Worm (Caenorhabditis elegans) whole organism, L1 larva: ENCODE data around the gene dyci-1.

Experiments
- C04F5.9 ChIP-seq: sonication (generic microtip); optimal IDR thresholded peaks from 2 replicates; lab custom pipeline; 2016; ENCODE audit warnings: missing genetic modification characterization, missing compliant biosample characterization
- C16A3.4 ChIP-seq: fragments of 150-350 bp; optimal IDR thresholded peaks from 2 replicates; lab custom pipeline; 2014; ENCODE audit warnings: missing biosample characterization, missing genetic modification characterization
- F16B12.6 ChIP-seq: fragments of 150-350 bp; optimal IDR thresholded peaks from 2 replicates; lab custom pipeline; 2014; ENCODE audit warnings: missing biosample characterization, missing genetic modification characterization
- ceh-63 ChIP-seq: fragments of 200-800 bp; sonication (Bioruptor generic); optimal IDR thresholded peaks from 2 replicates; lab custom pipeline; 2018; ENCODE audit warnings: mild to moderate bottlenecking, missing genetic modification characterization, missing compliant biosample characterization
- ceh-8 ChIP-seq: fragments of 200-800 bp; sonication (Bioruptor generic); optimal IDR thresholded peaks from 2 replicates; lab custom pipeline; 2018; ENCODE audit warnings: mild to moderate bottlenecking, missing genetic modification characterization, moderate library complexity, missing compliant biosample characterization
- ceh-90 ChIP-seq: sonication (generic microtip); optimal IDR thresholded peaks from 2 replicates; lab custom pipeline; 2016; ENCODE audit warnings: missing genetic modification characterization, missing compliant biosample characterization
- dsc-1 ChIP-seq: sonication (generic microtip); optimal IDR thresholded peaks from 2 replicates; lab custom pipeline; 2016; ENCODE audit warnings: mild to moderate bottlenecking, missing genetic modification characterization, missing compliant biosample characterization
- efl-1 ChIP-seq, 4 experiments: fragments of 150-350 bp; optimal IDR thresholded peaks in 3 of 4; peaks in 1 of 4; 1 replicate in 1 of 4; 2 replicates in 3 of 4; lab custom pipeline; 2014; ENCODE audit warnings: missing biosample characterization in 2 of 4, missing genetic modification characterization in 2 of 4, missing genetic modification reagents in 2 of 4
- efl-3 ChIP-seq: fragments of 200-800 bp; sonication (Bioruptor generic); optimal IDR thresholded peaks from 2 replicates; lab custom pipeline; 2018; ENCODE audit warnings: mild to moderate bottlenecking, missing genetic modification characterization, missing compliant biosample characterization
- egl-13 ChIP-seq: sonication (generic microtip); optimal IDR thresholded peaks from 2 replicates; lab custom pipeline; 2016; ENCODE audit warnings: missing genotype, missing genetic modification reagents, missing genetic modification characterization, missing compliant biosample characterization
- elt-2 ChIP-seq: sonication (generic microtip); optimal IDR thresholded peaks from 2 replicates; lab custom pipeline; 2016; ENCODE audit warnings: missing genetic modification characterization, mild to moderate bottlenecking, inconsistent platforms, missing compliant biosample characterization, missing genetic modification reagents
- elt-3 ChIP-seq, 6 experiments: fragments of 150-350 bp in 1 of 6; sonication (generic microtip); optimal IDR thresholded peaks; 2 replicates each; lab custom pipeline; 2017 to 2018; ENCODE audit warnings: missing biosample characterization in 6 of 6, missing genetic modification characterization in 6 of 6, inconsistent platforms in 1 of 6
- fkh-8 ChIP-seq: sonication (generic microtip); optimal IDR thresholded peaks from 2 replicates; lab custom pipeline; 2016; ENCODE audit warnings: mild to moderate bottlenecking, missing genetic modification characterization, missing compliant biosample characterization
- hlh-17 ChIP-seq: fragments of 200-800 bp; sonication (Bioruptor generic); optimal IDR thresholded peaks from 2 replicates; lab custom pipeline; 2018; ENCODE audit warnings: missing genetic modification characterization, mild to moderate bottlenecking, missing compliant biosample characterization, moderate library complexity, borderline replicate concordance
- lin-14 ChIP-seq: fragments of 200-800 bp; sonication (Bioruptor generic); optimal IDR thresholded peaks from 2 replicates; lab custom pipeline; 2018; ENCODE audit warnings: mild to moderate bottlenecking, missing genetic modification characterization, moderate library complexity, missing compliant biosample characterization
- lin-35 ChIP-seq, 2 experiments: fragments of 150-350 bp; optimal IDR thresholded peaks; 2 replicates each; lab custom pipeline; 2014; ENCODE audit warnings: missing biosample characterization in 2 of 2, missing genetic modification characterization in 2 of 2, missing genetic modification reagents in 2 of 2
- lin-39 ChIP-seq: fragments of 150-350 bp; optimal IDR thresholded peaks from 2 replicates; lab custom pipeline; 2014; ENCODE audit warnings: missing biosample characterization, missing genetic modification reagents, missing genetic modification characterization
- mdl-1 ChIP-seq, 2 experiments: fragments of 150-350 bp; optimal IDR thresholded peaks; 2 replicates each; lab custom pipeline; 2014 to 2017; ENCODE audit warnings: missing biosample characterization in 2 of 2, missing genetic modification characterization in 2 of 2, inconsistent platforms in 1 of 2
- mef-2 ChIP-seq: fragments of 150-350 bp; optimal IDR thresholded peaks from 2 replicates; lab custom pipeline; 2014; ENCODE audit warnings: missing biosample characterization, missing genetic modification characterization
- nhr-12 ChIP-seq: sonication (generic microtip); optimal IDR thresholded peaks from 2 replicates; lab custom pipeline; 2017; ENCODE audit warnings: missing biosample characterization, missing genetic modification characterization
- nhr-19 ChIP-seq: fragments of 200-800 bp; sonication (Bioruptor generic); conservative IDR thresholded peaks from 2 replicates; pipeline ENCODE4 v1.3.6; 2022; ENCODE audit warnings: missing genetic modification characterization, missing compliant biosample characterization
- nhr-20 ChIP-seq: sonication (generic microtip); optimal IDR thresholded peaks from 2 replicates; lab custom pipeline; 2016; ENCODE audit warnings: mild to moderate bottlenecking, missing genetic modification characterization, missing compliant biosample characterization
- nhr-71 ChIP-seq: sonication (generic microtip); optimal IDR thresholded peaks from 2 replicates; lab custom pipeline; 2016; ENCODE audit warnings: mild to moderate bottlenecking, missing genetic modification characterization, moderate library complexity, missing compliant biosample characterization
- nhr-76 ChIP-seq: sonication (generic microtip); optimal IDR thresholded peaks from 2 replicates; lab custom pipeline; 2017; ENCODE audit warnings: missing biosample characterization, missing genetic modification characterization
- nhr-77 ChIP-seq: fragments of 150-350 bp; optimal IDR thresholded peaks from 2 replicates; lab custom pipeline; 2014; ENCODE audit warnings: missing biosample characterization, missing genetic modification characterization
- nhr-90 ChIP-seq: sonication (generic microtip); optimal IDR thresholded peaks from 2 replicates; lab custom pipeline; 2016; ENCODE audit warnings: mild to moderate bottlenecking, missing genetic modification characterization, missing compliant biosample characterization; ENCODE audit not compliant: poor library complexity
- pag-3 ChIP-seq: sonication (generic microtip); optimal IDR thresholded peaks from 2 replicates; lab custom pipeline; 2017; ENCODE audit warnings: missing genetic modification characterization, mild to moderate bottlenecking, missing compliant biosample characterization, antibody characterized with exemption, borderline replicate concordance; ENCODE audit not compliant: insufficient read depth
- rnt-1 ChIP-seq: sonication (generic microtip); optimal IDR thresholded peaks from 2 replicates; lab custom pipeline; 2016; ENCODE audit warnings: mild to moderate bottlenecking, missing genetic modification characterization, moderate library complexity, missing compliant biosample characterization
- skn-1 ChIP-seq: fragments of 150-350 bp; optimal IDR thresholded peaks from 2 replicates; lab custom pipeline; 2014; ENCODE audit warnings: missing biosample characterization, missing genetic modification characterization
- sox-4 ChIP-seq: sonication (generic microtip); optimal IDR thresholded peaks from 2 replicates; lab custom pipeline; 2016; ENCODE audit warnings: missing genetic modification characterization, missing compliant biosample characterization
- sptf-1 ChIP-seq: fragments of 150-350 bp; optimal IDR thresholded peaks from 2 replicates; lab custom pipeline; 2014; ENCODE audit warnings: missing biosample characterization, missing genetic modification characterization
- unc-30 ChIP-seq: sonication (generic microtip); optimal IDR thresholded peaks from 2 replicates; lab custom pipeline; 2017; ENCODE audit warnings: missing biosample characterization, missing genetic modification characterization
- unc-86 ChIP-seq: sonication (generic microtip); optimal IDR thresholded peaks from 2 replicates; lab custom pipeline; 2016; ENCODE audit warnings: missing genetic modification characterization, missing compliant biosample characterization
- zip-4 ChIP-seq: fragments of 200-800 bp; sonication (Bioruptor generic); optimal IDR thresholded peaks from 2 replicates; lab custom pipeline; 2018; ENCODE audit warnings: mild to moderate bottlenecking, missing genetic modification characterization, moderate library complexity, missing compliant biosample characterization
- ztf-11 ChIP-seq, 2 experiments: sonication (generic microtip); optimal IDR thresholded peaks; 2 replicates each; lab custom pipeline; 2016 to 2017; ENCODE audit warnings: missing genetic modification characterization in 2 of 2, missing biosample characterization in 1 of 2, missing compliant biosample characterization in 1 of 2
- ztf-4 ChIP-seq: fragments of 150-350 bp; optimal IDR thresholded peaks from 2 replicates; lab custom pipeline; 2014; ENCODE audit warnings: missing biosample characterization, missing genetic modification characterization

The dyci-1 gene

DNA sequence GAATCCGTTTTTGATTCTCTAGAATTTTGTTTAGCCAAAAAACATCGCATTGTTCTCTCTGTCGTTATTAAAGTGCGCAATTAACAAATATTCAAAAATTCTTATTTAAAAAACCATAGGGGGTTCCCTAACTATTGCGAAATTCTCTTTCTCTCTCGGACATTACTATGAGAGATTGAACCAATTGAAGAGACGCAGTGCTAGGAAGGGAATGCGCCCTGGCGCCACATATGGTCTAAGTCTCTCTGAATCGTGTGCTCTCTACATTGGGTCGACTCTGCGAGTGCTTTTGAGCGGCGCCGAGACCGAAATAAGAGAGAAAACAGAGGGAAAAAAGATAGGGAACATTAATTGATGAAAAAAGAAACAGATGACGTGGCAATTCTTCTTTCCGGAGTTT lies 801 bp upstream of the dyci-1 start (continued):
- peak; percentile 53 for TF ChIP-seq unc-86 (tag; lab: Kevin White, UChicago)
- TF ChIP-seq elt-3 (tag; optimal IDR thresholded peaks at IDR 0.05; lab: Kevin White, UChicago), result peak in 1 of 6 experiments; percentile 41
- peak; percentile 88 for TF ChIP-seq nhr-71 (tag; lab: Kevin White, UChicago)
- peak; percentile 90 for TF ChIP-seq dsc-1 (tag; lab: Kevin White, UChicago)
- no peak for TF ChIP-seq nhr-76 (tag; lab: Kevin White, UChicago)
- peak; percentile 38 for TF ChIP-seq nhr-90 (tag; lab: Kevin White, UChicago)
- peak; percentile 77 for TF ChIP-seq rnt-1
- TF ChIP-seq hlh-17, result no peak
- TF ChIP-seq C04F5.9 (tag; lab: Kevin White, UChicago), result no peak
- TF ChIP-seq nhr-19 (GFP tag; lab: Robert Waterston, UW), result peak; percentile 71
- peak; percentile 13 for TF ChIP-seq mef-2
- TF ChIP-seq fkh-8 (tag; lab: Kevin White, UChicago), result peak; percentile 35
- TF ChIP-seq egl-13 (tag; lab: Kevin White, UChicago), result peak; percentile 37
- no peak for TF ChIP-seq pag-3 (tag; lab: Kevin White, UChicago)
- TF ChIP-seq ceh-63 (GFP tag; lab: Kevin White, UChicago), result no peak
- TF ChIP-seq ceh-8, result peak; percentile 1
- no peak for TF ChIP-seq ceh-90
- TF ChIP-seq nhr-12 (tag; lab: Kevin White, UChicago), result no peak
- peak; percentile 14 for TF ChIP-seq ztf-4
- peak; percentile 70 for TF ChIP-seq nhr-20 (tag; lab: Kevin White, UChicago)
- peak; percentile 52 for TF ChIP-seq nhr-77 (tag; lab: Kevin White, UChicago)
- TF ChIP-seq lin-35 (GFP tag; optimal IDR thresholded peaks at IDR 0.05; lab: Kevin White, UChicago), result peak; percentile 52 to 62
- TF ChIP-seq mdl-1 (tag; optimal IDR thresholded peaks at IDR 0.05; lab: Kevin White, UChicago), result peak in 1 of 2 experiments; percentile 49
- TF ChIP-seq unc-30 (tag; lab: Kevin White, UChicago), result no peak
- peak; percentile 98 for TF ChIP-seq zip-4 (GFP tag; lab: Kevin White, UChicago)
- TF ChIP-seq lin-39, result no peak
- TF ChIP-seq sox-4, result no peak
- TF ChIP-seq sptf-1 (tag; lab: Kevin White, UChicago), result no peak
- peak; percentile 18 for TF ChIP-seq F16B12.6 (tag; lab: Kevin White, UChicago)
- TF ChIP-seq C16A3.4 (tag; lab: Kevin White, UChicago), result no peak

- TF ChIP-seq mdl-1 (tag; optimal IDR thresholded peaks at IDR 0.05; lab: Kevin White, UChicago), result no peak
- TF ChIP-seq efl-1 (optimal IDR thresholded peaks at IDR 0.05; lab: Kevin White, UChicago), result peak in 1 of 2 experiments; percentile 5
- TF ChIP-seq efl-1 (GFP tag; optimal IDR thresholded peaks at IDR 0.05 in 1 of 2; lab: Kevin White, UChicago), result peak in 1 of 2 experiments; percentile 83
- TF ChIP-seq lin-14 (GFP tag; lab: Kevin White, UChicago), result peak; percentile 1
- TF ChIP-seq, all 84 proteins: peak for 2
Observed at ce11 chrIV:6777156-6777555, 7.9 kb downstream of the dyci-1 start.

ce11 chrIV:6771556-6771955 lies 13.5 kb downstream of the dyci-1 start:
- TF ChIP-seq efl-1 (optimal IDR thresholded peaks at IDR 0.05; lab: Kevin White, UChicago) (no peak), efl-1 (GFP tag; optimal IDR thresholded peaks at IDR 0.05 in 1 of 2; lab: Kevin White, UChicago) (peak in 1 of 2 experiments; percentile 7), elt-2 (peak; percentile 53), egl-13 (tag; lab: Kevin White, UChicago) (no peak)

DNA sequence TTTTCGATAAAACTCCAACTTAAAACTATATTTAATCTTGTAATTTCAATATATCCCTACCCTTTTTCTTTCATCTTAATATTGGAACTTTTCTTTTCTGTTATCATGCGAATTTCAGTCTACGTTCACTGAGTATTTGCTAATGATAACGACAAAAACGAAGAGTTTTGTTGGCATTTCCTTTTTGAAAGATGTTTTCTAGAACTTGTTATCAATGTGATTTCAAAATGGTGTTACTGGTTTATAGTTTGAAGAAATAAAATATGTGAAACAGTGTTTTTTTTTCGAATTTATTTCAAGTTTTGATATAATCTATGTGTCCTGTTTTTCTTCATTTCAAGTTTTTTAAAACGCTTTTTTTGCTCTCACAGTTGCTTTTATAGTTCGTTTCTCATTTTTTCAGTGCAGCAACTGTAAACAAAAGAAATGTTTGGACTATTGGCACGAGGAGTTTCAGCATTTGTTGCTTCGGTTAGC lies 14.6 kb downstream of the dyci-1 start, which contains the start of gene anat-1:
Gene anat-1, plus strand, starts transcription at position 427 of the 477 bp plus-strand sequence.
- TF ChIP-seq skn-1 (tag; lab: Kevin White, UChicago) (no peak), efl-3 (GFP tag; lab: Kevin White, UChicago) (no peak), elt-2 (peak; percentile 36), ztf-11 (tag; optimal IDR thresholded peaks at IDR 0.05; lab: Kevin White, UChicago) (no peak), nhr-77 (tag; lab: Kevin White, UChicago) (no peak), lin-35 (GFP tag; optimal IDR thresholded peaks at IDR 0.05; lab: Kevin White, UChicago) (no peak), lin-39 (no peak)
